Fruit fly (Drosophila melanogaster) whole organism, embryonic: ENCODE results near the gene CG5810.

ENCODE experiments used
- Aef1 ChIP-seq: fragments of 200-800 bp; sonication (Bioruptor generic); IDR thresholded peaks from 3 replicates; pipeline ENCODE4 v1.3.6; 2022; ENCODE audit warnings: missing biosample characterization, missing genetic modification characterization
- Awh ChIP-seq: fragments of 200-800 bp; sonication (Bioruptor generic); IDR thresholded peaks from 2 replicates; pipeline ENCODE4, ENCODE4 v1.3.6; 2022; ENCODE audit warnings: missing biosample characterization, missing genetic modification characterization
- CG1233 ChIP-seq: fragments of 200-800 bp; sonication (Bioruptor generic); optimal IDR thresholded peaks from 4 replicates; lab custom pipeline; 2018; ENCODE audit warnings: missing biosample characterization, mild to moderate bottlenecking, missing genetic modification characterization
- CG13296 ChIP-seq: fragments of 200-800 bp; sonication (Bioruptor generic); optimal IDR thresholded peaks from 3 replicates; lab custom pipeline; 2018; ENCODE audit warnings: missing biosample characterization, mild to moderate bottlenecking, missing genetic modification characterization
- CG14710 ChIP-seq: fragments of 200-800 bp; sonication (Bioruptor generic); optimal IDR thresholded peaks from 3 replicates; lab custom pipeline; 2019; ENCODE audit warnings: missing biosample characterization, mild to moderate bottlenecking, missing genetic modification characterization, moderate library complexity
- CG15479 ChIP-seq: fragments of 200-800 bp; sonication (Bioruptor generic); optimal IDR thresholded peaks from 3 replicates; lab custom pipeline; 2019; ENCODE audit warnings: missing biosample characterization, mild to moderate bottlenecking, missing genetic modification characterization, moderate library complexity
- CG15696 ChIP-seq: fragments of 200-800 bp; sonication (Bioruptor generic); optimal IDR thresholded peaks from 2 replicates; lab custom pipeline; 2019; ENCODE audit warnings: missing biosample characterization, mild to moderate bottlenecking, missing genetic modification characterization, moderate library complexity
- CG17359 ChIP-seq: fragments of 200-800 bp; sonication (Bioruptor generic); optimal IDR thresholded peaks from 3 replicates; lab custom pipeline; 2018; ENCODE audit warnings: missing biosample characterization, mild to moderate bottlenecking, missing genetic modification characterization, moderate library complexity
- CG18011 ChIP-seq: fragments of 200-800 bp; sonication (Bioruptor generic); optimal IDR thresholded peaks from 2 replicates; lab custom pipeline; 2017; ENCODE audit warnings: missing biosample characterization, missing genetic modification characterization, mild to moderate bottlenecking, moderate library complexity, missing genotype
- CG2678 ChIP-seq: fragments of 200-800 bp; sonication (Bioruptor generic); optimal IDR thresholded peaks from 3 replicates; lab custom pipeline; 2019; ENCODE audit warnings: missing biosample characterization, mild to moderate bottlenecking, missing genetic modification characterization, moderate library complexity
- CG34422 ChIP-seq: fragments of 200-800 bp; sonication (Bioruptor generic); IDR thresholded peaks from 3 replicates; pipeline ENCODE4 v1.3.6; 2022; ENCODE audit warnings: missing biosample characterization, missing genetic modification characterization
- CG4424 ChIP-seq: fragments of 200-800 bp; sonication (Bioruptor generic); optimal IDR thresholded peaks from 3 replicates; lab custom pipeline; 2016; ENCODE audit warnings: missing biosample characterization, missing genetic modification characterization
- CG5180 ChIP-seq: fragments of 200-800 bp; sonication (Bioruptor generic); optimal IDR thresholded peaks from 3 replicates; lab custom pipeline; 2017; ENCODE audit warnings: missing biosample characterization, missing genetic modification characterization, mild to moderate bottlenecking, moderate library complexity, missing genetic modification reagents
- CG6254 ChIP-seq: fragments of 200-800 bp; sonication (Bioruptor generic); optimal IDR thresholded peaks from 3 replicates; lab custom pipeline; 2017; ENCODE audit warnings: mild to moderate bottlenecking, missing biosample characterization, missing genetic modification reagents, missing genetic modification characterization
- CG6813 ChIP-seq: fragments of 200-800 bp; sonication (Bioruptor generic); optimal IDR thresholded peaks from 2 replicates; lab custom pipeline; 2017; ENCODE audit warnings: missing biosample characterization, missing genetic modification characterization, mild to moderate bottlenecking, moderate library complexity, missing genetic modification reagents
- CG8924 ChIP-seq: fragments of 200-800 bp; optimal IDR thresholded peaks from 3 replicates; lab custom pipeline; 2019; ENCODE audit warnings: missing biosample characterization, mild to moderate bottlenecking, missing genetic modification characterization, moderate library complexity
- CG9437 ChIP-seq: fragments of 200-800 bp; sonication (Bioruptor generic); optimal IDR thresholded peaks from 2 replicates; lab custom pipeline; 2018; ENCODE audit warnings: missing biosample characterization, mild to moderate bottlenecking, missing genetic modification characterization
- CG9727 ChIP-seq: fragments of 200-800 bp; sonication (Bioruptor generic); optimal IDR thresholded peaks from 3 replicates; lab custom pipeline; 2017; ENCODE audit warnings: missing biosample characterization, mild to moderate bottlenecking, missing genetic modification characterization
- CG9797 ChIP-seq: fragments of 200-800 bp; sonication (Bioruptor generic); optimal IDR thresholded peaks from 3 replicates; lab custom pipeline; 2018; ENCODE audit warnings: missing biosample characterization, mild to moderate bottlenecking, missing genetic modification characterization
- E2f2 ChIP-seq: fragments of 200-800 bp; sonication (Bioruptor generic); IDR thresholded peaks from 2 replicates; pipeline ENCODE4 v1.3.6; 2022; ENCODE audit warnings: missing biosample characterization, missing genetic modification characterization
- Gug ChIP-seq: fragments of 200-800 bp; sonication (Bioruptor generic); IDR thresholded peaks from 4 replicates; pipeline ENCODE4 v1.3.6; 2022; ENCODE audit warnings: missing biosample characterization, missing genetic modification characterization
- Hey ChIP-seq: fragments of 200-800 bp; sonication (Bioruptor generic); optimal IDR thresholded peaks from 3 replicates; lab custom pipeline; 2018; ENCODE audit warnings: missing biosample characterization, mild to moderate bottlenecking, missing genetic modification characterization
- Hmr ChIP-seq: fragments of 200-800 bp; sonication (Bioruptor generic); optimal IDR thresholded peaks from 3 replicates; lab custom pipeline; 2017; ENCODE audit warnings: mild to moderate bottlenecking, missing biosample characterization, missing genetic modification reagents, missing genetic modification characterization
- Hsf ChIP-seq: fragments of 200-800 bp; sonication (Bioruptor generic); optimal IDR thresholded peaks from 3 replicates; lab custom pipeline; 2016; ENCODE audit warnings: missing biosample characterization, missing genetic modification characterization
- MESR4 ChIP-seq: fragments of 200-800 bp; sonication (Bioruptor generic); optimal IDR thresholded peaks from 2 replicates; lab custom pipeline; 2018; ENCODE audit warnings: missing biosample characterization, mild to moderate bottlenecking, missing genetic modification characterization, moderate library complexity
- Med ChIP-seq: fragments of 200-800 bp; sonication (Bioruptor generic); peaks from one replicate; lab custom pipeline; 2016; ENCODE audit warnings: missing biosample characterization, missing genetic modification characterization, mild to moderate bottlenecking, inconsistent platforms, moderate library complexity
- Oli ChIP-seq: fragments of 200-800 bp; sonication (Bioruptor generic); optimal IDR thresholded peaks from 2 replicates; lab custom pipeline; 2018; ENCODE audit warnings: missing biosample characterization, mild to moderate bottlenecking, missing genetic modification characterization, moderate library complexity
- Stat92E ChIP-seq, 3 experiments: fragments of >200 bp in 2 of 3; fragments of 200-800 bp in 1 of 3; sonication (Bioruptor generic) in 1 of 3; optimal IDR thresholded peaks; 2 replicates each; lab custom pipeline; 2017 to 2019; ENCODE audit warnings: missing biosample characterization in 3 of 3, missing genetic modification characterization in 3 of 3, mild to moderate bottlenecking in 1 of 3, moderate library complexity in 1 of 3
- ara ChIP-seq: fragments of 200-800 bp; sonication (Bioruptor generic); IDR thresholded peaks from 2 replicates; pipeline ENCODE4 v1.3.6; 2022; ENCODE audit warnings: missing biosample characterization, missing genetic modification characterization
- br ChIP-seq: fragments of >200 bp; optimal IDR thresholded peaks from 2 replicates; lab custom pipeline; 2017
- bsh ChIP-seq, 2 experiments: fragments of 200-800 bp; sonication (Bioruptor generic); optimal IDR thresholded peaks; 2 replicates each; lab custom pipeline; 2017 to 2018; ENCODE audit warnings: mild to moderate bottlenecking in 2 of 2, missing biosample characterization in 2 of 2, missing genetic modification characterization in 2 of 2, moderate library complexity in 1 of 2
- cad ChIP-seq: fragments of >200 bp; optimal IDR thresholded peaks from 2 replicates; lab custom pipeline; 2017; ENCODE audit warnings: missing biosample characterization, missing genetic modification characterization
- chinmo ChIP-seq: fragments of 200-800 bp; sonication (Bioruptor generic); IDR thresholded peaks from 4 replicates; pipeline ENCODE4 v1.3.6; 2022; ENCODE audit warnings: missing biosample characterization, missing genetic modification characterization; ENCODE audit not compliant: partially characterized antibody
- dmrt11E ChIP-seq: fragments of 200-800 bp; sonication (Bioruptor generic); optimal IDR thresholded peaks from 3 replicates; lab custom pipeline; 2018; ENCODE audit warnings: missing biosample characterization, mild to moderate bottlenecking, missing genetic modification characterization, moderate library complexity
- dpn ChIP-seq, 2 experiments: fragments of 200-800 bp; sonication (Bioruptor generic); optimal IDR thresholded peaks; 3 replicates each; lab custom pipeline; 2016; ENCODE audit warnings: missing biosample characterization in 2 of 2, missing genetic modification characterization in 2 of 2
- eve ChIP-seq, 2 experiments: fragments of >200 bp; optimal IDR thresholded peaks; 2 replicates each; lab custom pipeline; 2017; ENCODE audit warnings: missing biosample characterization in 2 of 2, missing genetic modification characterization in 2 of 2
- fd64A ChIP-seq: fragments of 200-800 bp; sonication (Bioruptor generic); optimal IDR thresholded peaks from 3 replicates; lab custom pipeline; 2018; ENCODE audit warnings: missing biosample characterization, mild to moderate bottlenecking, missing genetic modification characterization
- gcm2 ChIP-seq: fragments of 200-800 bp; sonication (Bioruptor generic); optimal IDR thresholded peaks from 2 replicates; lab custom pipeline; 2016; ENCODE audit warnings: missing biosample characterization, missing genetic modification characterization
- grn ChIP-seq: fragments of 200-800 bp; sonication (Bioruptor generic); optimal IDR thresholded peaks from 3 replicates; lab custom pipeline; 2017; ENCODE audit warnings: missing biosample characterization, missing genetic modification characterization
- hth ChIP-seq: fragments of >200 bp; optimal IDR thresholded peaks from 2 replicates; lab custom pipeline; 2017; ENCODE audit warnings: inconsistent platforms
- jing ChIP-seq: fragments of 200-800 bp; sonication (Bioruptor generic); optimal IDR thresholded peaks from 2 replicates; lab custom pipeline; 2018; ENCODE audit warnings: missing biosample characterization, mild to moderate bottlenecking, missing genetic modification characterization
- kni ChIP-seq: fragments of 200-800 bp; sonication (Bioruptor generic); optimal IDR thresholded peaks from 3 replicates; lab custom pipeline; 2017; ENCODE audit warnings: mild to moderate bottlenecking, missing biosample characterization, missing genetic modification reagents, missing genetic modification characterization
- lab ChIP-seq: fragments of 200-800 bp; sonication (Bioruptor generic); optimal IDR thresholded peaks from 3 replicates; lab custom pipeline; 2017; ENCODE audit warnings: missing biosample characterization, missing genetic modification characterization, mild to moderate bottlenecking, moderate library complexity, missing genetic modification reagents
- lilli ChIP-seq: fragments of 200-800 bp; sonication (Bioruptor generic); optimal IDR thresholded peaks from 3 replicates; lab custom pipeline; 2016; ENCODE audit warnings: missing biosample characterization, missing genetic modification characterization
- nerfin-1 ChIP-seq: fragments of 200-800 bp; sonication (Bioruptor generic); optimal IDR thresholded peaks from 3 replicates; lab custom pipeline; 2019; ENCODE audit warnings: missing biosample characterization, mild to moderate bottlenecking, missing genetic modification characterization, moderate library complexity
- pfk ChIP-seq: fragments of 200-800 bp; sonication (Bioruptor generic); optimal IDR thresholded peaks from 2 replicates; lab custom pipeline; 2018; ENCODE audit warnings: missing biosample characterization, mild to moderate bottlenecking, missing genetic modification characterization, moderate library complexity
- pho ChIP-seq: fragments of 200-800 bp; sonication (Bioruptor generic); optimal IDR thresholded peaks from 2 replicates; lab custom pipeline; 2016; ENCODE audit warnings: missing biosample characterization, missing genetic modification characterization
- sens ChIP-seq: fragments of 200-800 bp; sonication (Bioruptor generic); peaks from one replicate; lab custom pipeline; 2016; ENCODE audit warnings: missing biosample characterization, missing genetic modification characterization
- slou ChIP-seq: fragments of 200-800 bp; sonication (Bioruptor generic); optimal IDR thresholded peaks from 3 replicates; lab custom pipeline; 2016; ENCODE audit warnings: missing biosample characterization, missing genetic modification characterization
- tll ChIP-seq, 2 experiments: fragments of 200-800 bp in 1 of 2; fragments of >200 bp in 1 of 2; sonication (Bioruptor generic) in 1 of 2; optimal IDR thresholded peaks; 2 replicates each; lab custom pipeline; 2017 to 2019; ENCODE audit warnings: missing biosample characterization in 2 of 2, missing genetic modification characterization in 2 of 2, mild to moderate bottlenecking in 1 of 2, moderate library complexity in 1 of 2

Gene CG5810

DNA sequence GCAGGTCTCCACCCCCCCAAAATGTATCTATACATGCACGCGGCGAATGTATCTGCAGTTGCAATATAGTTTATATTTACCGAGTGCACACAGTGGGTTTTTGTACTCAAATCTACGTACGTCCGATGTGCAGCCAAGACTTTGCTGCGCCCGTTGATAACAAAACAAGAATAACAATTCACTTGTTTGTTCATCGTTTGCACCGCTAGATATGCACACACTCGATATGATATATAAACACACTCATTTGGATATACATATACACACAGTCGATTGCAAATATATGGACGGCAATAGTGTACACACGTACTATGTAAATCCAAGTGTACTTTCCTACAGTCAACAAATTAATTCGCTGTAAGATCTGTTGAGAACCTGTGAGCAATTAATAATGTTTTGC lies 30.2 kb downstream of the CG5810 start (continued):
- TF ChIP-seq eve (GFP tag; optimal IDR thresholded peaks at IDR 0.05; lab: Kevin White, UChicago): peak in 1 of 2 experiments; percentile 44
- peak; percentile 44 for TF ChIP-seq fd64A (GFP tag; lab: Kevin White, UChicago)
- TF ChIP-seq CG15479 (GFP tag; lab: Kevin White, UChicago): peak; percentile 74
- TF ChIP-seq CG1233 (GFP tag; lab: Kevin White, UChicago): peak; percentile 29
- TF ChIP-seq CG5180 (GFP tag; lab: Kevin White, UChicago): no peak
- TF ChIP-seq hth: no peak
- peak in 1 of 2 experiments; percentile 48 for TF ChIP-seq tll (GFP tag; optimal IDR thresholded peaks at IDR 0.05; lab: Kevin White, UChicago)
- no peak for TF ChIP-seq MESR4 (GFP tag; lab: Kevin White, UChicago)
- TF ChIP-seq slou: no peak
- peak; percentile 39 for TF ChIP-seq CG9727 (GFP tag; lab: Kevin White, UChicago)
- no peak for TF ChIP-seq CG34422 (GFP tag; lab: Robert Waterston, UW)
- no peak for TF ChIP-seq lilli (GFP tag; lab: Kevin White, UChicago)
- no peak for TF ChIP-seq dpn (GFP tag; optimal IDR thresholded peaks at IDR 0.05; lab: Kevin White, UChicago)
- no peak for TF ChIP-seq CG6254
- peak; percentile 28 for TF ChIP-seq CG8924 (tag; lab: Kevin White, UChicago)
- no peak for TF ChIP-seq Hey (tag; lab: Kevin White, UChicago)
- TF ChIP-seq CG17359 (tag; lab: Kevin White, UChicago): peak; percentile 21
- TF ChIP-seq gcm2 (GFP tag; lab: Kevin White, UChicago): no peak
- TF ChIP-seq ara: peak; percentile 13; the same call in 1 of the 2 replicates
- peak; percentile 79 for TF ChIP-seq sens (GFP tag; lab: Kevin White, UChicago)
- no peak for TF ChIP-seq grn (GFP tag; lab: Kevin White, UChicago)
- no peak for TF ChIP-seq jing (GFP tag; lab: Kevin White, UChicago)
- no peak for TF ChIP-seq Aef1 (GFP tag; lab: Robert Waterston, UW)
- peak; percentile 16 for TF ChIP-seq CG2678 (tag; lab: Kevin White, UChicago)
- peak; percentile 49 for TF ChIP-seq CG15696
- TF ChIP-seq Stat92E (GFP tag; optimal IDR thresholded peaks at IDR 0.05; lab: Kevin White, UChicago): no peak
- TF ChIP-seq CG13296: no peak
- TF ChIP-seq CG6813 (GFP tag; lab: Kevin White, UChicago): peak; percentile 43
- no peak for TF ChIP-seq CG9797
- no peak for TF ChIP-seq Hmr (GFP tag; lab: Kevin White, UChicago)
- TF ChIP-seq cad (GFP tag; lab: Kevin White, UChicago): no peak
- no peak for TF ChIP-seq CG4424 (GFP tag; lab: Kevin White, UChicago)
- no peak for TF ChIP-seq Oli (tag; lab: Kevin White, UChicago)
- no peak for TF ChIP-seq Hsf
- no peak for TF ChIP-seq E2f2 (GFP tag; lab: Robert Waterston, UW)
- TF ChIP-seq CG14710 (tag; lab: Kevin White, UChicago): peak; percentile 38
- TF ChIP-seq bsh (GFP tag; optimal IDR thresholded peaks at IDR 0.05; lab: Kevin White, UChicago): no peak
- peak; percentile 3 for TF ChIP-seq kni
- no peak for TF ChIP-seq pfk (GFP tag; lab: Kevin White, UChicago)
- TF ChIP-seq lab (GFP tag; lab: Kevin White, UChicago): no peak
- TF ChIP-seq dmrt11E (tag; lab: Kevin White, UChicago): peak; percentile 19
- TF ChIP-seq nerfin-1: no peak
- no peak for TF ChIP-seq Gug (GFP tag; lab: Robert Waterston, UW)
- no peak for TF ChIP-seq Awh
- peak; percentile 80 for TF ChIP-seq Med
- TF ChIP-seq br: no peak
- no peak for TF ChIP-seq CG18011 (GFP tag; lab: Kevin White, UChicago)
- 0 out of 4 replicates have a peak, but pooled peaks have one; percentile 6 for TF ChIP-seq chinmo (GFP tag; lab: Robert Waterston, UW)
- TF ChIP-seq CG9437: no peak
- TF ChIP-seq pho (GFP tag; lab: Kevin White, UChicago): no peak
